Fruit fly (Drosophila melanogaster): ENCODE data around the gene ssp2.

Gene ssp2

DNA sequence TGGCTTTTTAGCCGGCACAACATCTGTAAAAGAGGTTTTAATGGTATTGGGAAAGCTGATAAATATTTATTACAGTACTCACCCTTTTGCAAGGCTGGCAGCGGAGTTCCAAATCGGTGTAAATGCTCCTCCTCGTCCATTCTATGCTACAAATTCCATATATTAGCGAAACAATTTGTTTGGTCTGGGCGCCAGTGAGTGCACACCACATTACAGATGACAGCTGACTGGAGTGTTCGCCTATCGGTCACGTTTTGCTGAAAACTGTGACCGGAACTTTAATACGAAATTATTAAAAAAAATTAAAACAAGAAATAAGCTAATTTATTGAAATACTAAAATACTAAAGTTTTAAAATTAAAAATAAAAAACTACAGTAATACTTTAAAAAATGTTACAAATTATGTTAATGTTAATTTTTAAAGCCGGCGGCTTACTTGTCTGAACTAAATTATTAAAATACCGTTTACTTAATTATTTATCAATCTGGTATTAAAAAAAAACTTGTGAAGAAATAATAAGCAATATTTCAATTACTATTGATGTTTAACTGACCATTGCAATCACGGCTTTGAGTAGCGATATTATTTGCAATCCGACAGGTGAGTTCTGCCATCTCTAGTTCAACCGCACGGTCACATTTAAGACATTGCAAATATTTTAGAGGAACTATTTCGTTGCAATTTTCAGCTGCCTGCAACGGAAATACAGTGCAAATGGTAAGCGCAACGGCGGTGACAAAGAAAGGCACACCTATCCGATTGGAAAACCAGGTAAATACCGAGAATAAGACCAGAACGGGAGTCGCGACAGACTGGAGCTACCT lies 36.0 kb upstream of the ssp2 start, which contains the start of the genes CG8833 and DCTN1-p150:
CG8833 (minus strand) TSS at position 232 of the 826 bp plus-strand sequence.
DCTN1-p150 (plus strand) TSS at position 619 of the 826 bp plus-strand sequence.
- TF ChIP-seq CG8478 (optimal IDR thresholded peaks at IDR 0.05) = no peak
- TF ChIP-seq pan (optimal IDR thresholded peaks at IDR 0.05) = no peak
- TF ChIP-seq Dll (optimal IDR thresholded peaks at IDR 0.05) = no peak
- no peak for TF ChIP-seq EcR (GFP tag; optimal IDR thresholded peaks at IDR 0.05)
- TF ChIP-seq psq (optimal IDR thresholded peaks at IDR 0.05) = no peak
- TF ChIP-seq usp (GFP tag; optimal IDR thresholded peaks at IDR 0.05) = no peak

DNA sequence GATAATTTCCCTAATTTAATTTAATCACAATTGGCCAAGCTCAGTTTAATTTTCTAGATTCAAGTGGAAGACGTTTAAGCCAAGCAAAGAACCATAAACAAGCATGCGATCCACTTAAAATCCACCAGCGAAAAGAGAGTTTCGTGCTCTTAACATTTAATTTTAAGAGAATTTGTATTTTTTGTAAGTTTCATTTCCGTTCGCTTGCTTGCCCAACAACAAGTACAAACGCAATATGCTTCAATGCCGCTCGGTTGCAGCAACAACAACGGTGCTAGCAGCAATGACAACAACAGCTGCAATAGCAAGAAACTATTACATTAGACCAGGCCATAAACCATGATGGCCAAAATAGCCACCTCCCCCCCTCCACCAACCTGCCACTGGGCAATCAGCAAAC lies 30.1 kb upstream of the ssp2 start:
- TF ChIP-seq CG8478 (optimal IDR thresholded peaks at IDR 0.05) (no peak), usp (GFP tag; optimal IDR thresholded peaks at IDR 0.05) (no peak), pan (optimal IDR thresholded peaks at IDR 0.05) (no peak), EcR (GFP tag; optimal IDR thresholded peaks at IDR 0.05) (no peak), Dll (optimal IDR thresholded peaks at IDR 0.05) (no peak), psq (optimal IDR thresholded peaks at IDR 0.05) (no peak)

dm6 chr3L:13936771-13937170 lies 28.2 kb upstream of the ssp2 start:
- no peak for TF ChIP-seq Dll (optimal IDR thresholded peaks at IDR 0.05)
- no peak for TF ChIP-seq psq (optimal IDR thresholded peaks at IDR 0.05)
- TF ChIP-seq usp (GFP tag; optimal IDR thresholded peaks at IDR 0.05) = no peak
- no peak for TF ChIP-seq CG8478 (optimal IDR thresholded peaks at IDR 0.05)
- TF ChIP-seq pan (optimal IDR thresholded peaks at IDR 0.05) = no peak
- TF ChIP-seq EcR (GFP tag; optimal IDR thresholded peaks at IDR 0.05) = no peak

DNA sequence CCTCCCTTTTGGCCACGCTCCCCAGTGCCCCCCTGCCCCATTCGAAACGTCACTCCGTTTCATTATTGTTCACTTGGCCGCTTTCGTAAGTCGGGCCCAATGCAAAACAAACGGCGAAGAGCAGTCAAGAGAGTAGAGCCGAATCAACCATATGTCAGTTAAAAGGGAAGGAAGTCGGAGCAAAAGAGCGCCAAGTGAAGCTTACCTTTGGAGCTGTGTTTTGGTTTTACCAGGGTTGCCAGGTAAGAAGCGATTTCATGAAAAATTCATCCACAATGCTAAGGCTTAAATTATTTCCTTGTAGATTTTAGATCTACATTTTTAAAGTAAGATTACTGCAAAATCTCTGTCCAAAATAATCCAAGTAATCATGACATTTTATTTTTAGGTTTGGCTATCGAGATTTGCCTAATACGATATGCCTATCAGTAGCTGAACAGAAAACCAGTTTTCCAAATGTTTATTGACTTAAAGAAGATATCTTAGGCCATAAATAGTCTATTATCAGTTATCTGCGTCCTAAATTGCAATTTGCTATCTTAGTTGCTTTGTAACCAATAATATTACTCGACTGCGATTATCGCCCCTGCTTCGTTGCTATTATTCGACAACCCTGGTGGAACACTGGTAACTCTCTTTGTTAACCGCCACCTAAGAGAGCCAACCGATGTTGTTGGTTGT lies 26.4 kb upstream of the ssp2 start:
- no peak for TF ChIP-seq pan (optimal IDR thresholded peaks at IDR 0.05)
- TF ChIP-seq EcR (GFP tag; optimal IDR thresholded peaks at IDR 0.05) = no peak
- TF ChIP-seq CG8478 (optimal IDR thresholded peaks at IDR 0.05) = no peak
- TF ChIP-seq usp (GFP tag; optimal IDR thresholded peaks at IDR 0.05) = no peak
- TF ChIP-seq Dll (optimal IDR thresholded peaks at IDR 0.05) = no peak
- TF ChIP-seq psq (optimal IDR thresholded peaks at IDR 0.05) = no peak

DNA sequence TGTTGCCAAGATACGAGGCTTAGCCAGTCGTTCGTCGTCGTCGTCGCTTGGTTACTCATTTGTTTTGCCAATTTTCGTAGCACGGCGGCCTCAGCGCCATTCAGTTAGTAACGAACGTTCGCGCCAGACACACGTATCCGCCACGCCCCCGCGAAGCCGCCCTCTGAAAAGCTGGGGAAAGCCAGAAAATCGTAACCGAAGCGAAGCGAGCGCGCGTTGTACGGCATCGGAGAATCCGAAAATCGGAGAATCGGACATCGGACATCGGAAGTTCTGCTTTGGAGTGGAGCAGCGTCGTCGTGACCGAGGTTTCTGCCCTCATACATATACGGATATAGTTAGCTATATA lies 25.9 kb upstream of the ssp2 start, which contains the start of gene CG32137:
CG32137 (plus strand) TSS at position 100 of the 349 bp plus-strand sequence.
- TF ChIP-seq Dll (optimal IDR thresholded peaks at IDR 0.05) = no peak
- no peak for TF ChIP-seq pan (optimal IDR thresholded peaks at IDR 0.05)
- no peak for TF ChIP-seq CG8478 (optimal IDR thresholded peaks at IDR 0.05)
- TF ChIP-seq EcR (GFP tag; optimal IDR thresholded peaks at IDR 0.05) = no peak
- no peak for TF ChIP-seq psq (optimal IDR thresholded peaks at IDR 0.05)

DNA sequence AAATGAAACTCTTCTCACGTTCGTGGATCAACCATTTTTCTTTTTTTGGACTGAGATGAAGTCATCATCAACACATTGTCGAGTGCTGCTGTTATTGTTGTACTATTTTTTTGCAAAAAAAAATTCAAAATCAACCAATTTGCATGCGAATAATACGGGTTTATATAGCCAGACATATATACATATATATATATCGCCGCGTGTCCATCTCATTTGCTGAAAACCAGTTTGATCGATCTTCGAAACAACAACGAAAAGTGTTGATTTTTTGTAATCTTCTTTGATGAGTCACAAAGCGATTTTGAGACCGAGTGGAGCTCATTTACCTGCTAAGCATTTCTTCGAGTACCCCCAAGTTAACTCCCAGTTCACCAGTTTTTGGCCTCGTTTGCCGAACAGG lies 19.0 kb upstream of the ssp2 start:
- TF ChIP-seq psq (optimal IDR thresholded peaks at IDR 0.05) (no peak), Dll (optimal IDR thresholded peaks at IDR 0.05) (no peak), pan (optimal IDR thresholded peaks at IDR 0.05) (no peak), usp (GFP tag; optimal IDR thresholded peaks at IDR 0.05) (no peak), CG8478 (optimal IDR thresholded peaks at IDR 0.05) (no peak), EcR (GFP tag; optimal IDR thresholded peaks at IDR 0.05) (no peak)

DNA sequence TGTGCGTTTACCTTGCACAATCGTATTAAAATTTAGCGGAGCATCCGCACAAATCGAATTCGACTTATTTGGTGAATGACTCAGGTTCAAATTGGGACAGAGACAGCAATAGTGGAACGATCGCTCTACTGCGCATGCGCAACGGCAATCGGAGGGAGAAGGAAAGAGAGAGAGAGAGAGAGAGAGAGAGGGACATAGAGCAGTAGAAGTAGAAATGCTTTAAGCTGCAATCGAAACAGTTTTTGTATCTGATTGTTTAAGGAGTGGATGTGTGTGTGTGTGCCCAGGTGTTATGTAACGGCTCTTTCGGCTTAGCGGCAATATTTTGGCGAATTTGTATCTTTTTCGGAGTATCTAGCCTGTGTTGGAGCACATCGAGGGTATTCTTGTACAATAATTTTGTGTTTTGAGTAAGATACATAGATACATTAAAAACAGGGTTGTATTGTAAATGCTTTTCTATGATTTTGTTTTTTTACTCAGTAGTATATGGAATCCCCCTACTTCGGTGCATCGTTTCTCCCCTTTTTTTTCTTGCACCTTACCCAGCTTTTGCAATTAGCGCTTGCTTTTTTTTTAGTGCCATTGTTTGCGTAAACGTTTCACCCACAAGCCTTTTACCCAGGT lies 15.4 kb upstream of the ssp2 start:
- TF ChIP-seq EcR (GFP tag; optimal IDR thresholded peaks at IDR 0.05) (no peak), CG8478 (optimal IDR thresholded peaks at IDR 0.05) (no peak), pan (optimal IDR thresholded peaks at IDR 0.05) (no peak), psq (optimal IDR thresholded peaks at IDR 0.05) (no peak), Dll (optimal IDR thresholded peaks at IDR 0.05) (no peak), usp (GFP tag; optimal IDR thresholded peaks at IDR 0.05) (no peak)

DNA sequence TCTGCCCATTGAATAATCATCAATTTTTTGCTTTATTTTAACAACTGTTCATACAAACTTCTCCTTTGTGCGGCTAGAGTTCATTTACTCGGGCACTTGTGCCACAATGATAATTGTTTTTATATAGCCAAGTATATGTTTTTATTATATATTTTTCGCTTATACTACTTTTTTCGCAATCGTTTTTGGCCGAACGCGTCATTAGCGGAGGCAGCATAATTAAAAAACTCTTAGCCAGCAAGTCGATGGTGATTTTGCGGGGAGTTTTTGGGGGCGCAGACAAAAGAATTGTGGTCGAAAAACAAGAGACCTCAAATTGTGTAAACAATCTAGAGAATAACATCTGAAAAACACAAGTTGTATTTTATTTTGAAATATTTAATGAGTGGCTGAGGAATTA lies 13.4 kb upstream of the ssp2 start:
- TF ChIP-seq Dll (optimal IDR thresholded peaks at IDR 0.05) = no peak
- TF ChIP-seq pan (optimal IDR thresholded peaks at IDR 0.05) = no peak
- no peak for TF ChIP-seq CG8478 (optimal IDR thresholded peaks at IDR 0.05)
- no peak for TF ChIP-seq EcR (GFP tag; optimal IDR thresholded peaks at IDR 0.05)
- TF ChIP-seq psq (optimal IDR thresholded peaks at IDR 0.05) = no peak
- no peak for TF ChIP-seq usp (GFP tag; optimal IDR thresholded peaks at IDR 0.05)

- TF ChIP-seq pan (optimal IDR thresholded peaks at IDR 0.05) (no peak), psq (optimal IDR thresholded peaks at IDR 0.05) (no peak), Dll (optimal IDR thresholded peaks at IDR 0.05) (no peak), EcR (GFP tag; optimal IDR thresholded peaks at IDR 0.05) (no peak), CG8478 (optimal IDR thresholded peaks at IDR 0.05) (no peak)
Observed at dm6 chr3L:13952484-13953048, 12.4 kb upstream of the ssp2 start.

DNA sequence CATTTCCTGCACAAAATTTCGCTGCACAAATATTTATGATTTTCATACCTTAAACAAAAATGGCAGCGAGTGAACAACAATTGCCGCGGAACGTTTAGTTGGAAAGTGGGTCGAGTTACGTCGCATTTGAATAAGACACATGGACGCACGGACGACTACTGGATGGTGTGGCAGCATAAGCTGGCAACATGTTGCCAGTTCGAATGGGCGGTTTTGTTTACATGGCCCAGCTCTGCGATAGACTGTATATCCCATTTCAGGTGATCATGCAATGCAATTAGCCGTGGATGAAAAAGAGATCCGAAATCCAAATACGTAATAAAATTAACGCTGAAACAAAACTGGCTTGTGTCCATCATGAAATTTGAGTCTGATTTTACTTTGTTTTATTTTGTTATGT lies 8.3 kb upstream of the ssp2 start:
- TF ChIP-seq CG8478 (optimal IDR thresholded peaks at IDR 0.05) = no peak
- no peak for TF ChIP-seq Dll (optimal IDR thresholded peaks at IDR 0.05)
- no peak for TF ChIP-seq EcR (GFP tag; optimal IDR thresholded peaks at IDR 0.05)
- TF ChIP-seq usp (GFP tag; optimal IDR thresholded peaks at IDR 0.05) = no peak
- TF ChIP-seq psq (optimal IDR thresholded peaks at IDR 0.05) = no peak
- no peak for TF ChIP-seq pan (optimal IDR thresholded peaks at IDR 0.05)

dm6 chr3L:13957212-13957668 lies 7.8 kb upstream of the ssp2 start:
- TF ChIP-seq Dll (optimal IDR thresholded peaks at IDR 0.05) (no peak), psq (optimal IDR thresholded peaks at IDR 0.05) (no peak), usp (GFP tag; optimal IDR thresholded peaks at IDR 0.05) (no peak), EcR (GFP tag; optimal IDR thresholded peaks at IDR 0.05) (no peak), CG8478 (optimal IDR thresholded peaks at IDR 0.05) (no peak), pan (optimal IDR thresholded peaks at IDR 0.05) (no peak)

Data from whole organism.